Fruit fly (Drosophila melanogaster) whole organism, embryonic: Measurements from ENCODE around the gene CG7465.

ENCODE experiments used
- B-H2 ChIP-seq: fragments of 200-800 bp; sonication (Bioruptor generic); optimal IDR thresholded peaks from 2 replicates; lab custom pipeline; 2018; ENCODE audit warnings: missing biosample characterization, mild to moderate bottlenecking, missing genetic modification characterization
- CG10543 ChIP-seq: fragments of 200-800 bp; sonication (Bioruptor generic); optimal IDR thresholded peaks from 3 replicates; lab custom pipeline; 2017; ENCODE audit warnings: missing biosample characterization, mild to moderate bottlenecking, missing genetic modification characterization, moderate library complexity
- CG13775 ChIP-seq: fragments of 200-800 bp; sonication (Bioruptor generic); optimal IDR thresholded peaks from 3 replicates; lab custom pipeline; 2017; ENCODE audit warnings: missing biosample characterization, mild to moderate bottlenecking, missing genetic modification characterization
- dpn ChIP-seq, 2 experiments: fragments of 200-800 bp; sonication (Bioruptor generic); optimal IDR thresholded peaks; 3 replicates each; lab custom pipeline; 2016; ENCODE audit warnings: missing biosample characterization in 2 of 2, missing genetic modification characterization in 2 of 2
- rib ChIP-seq: fragments of 200-800 bp; sonication (Bioruptor generic); IDR thresholded peaks from 2 replicates; pipeline ENCODE4 v1.3.6; 2022; ENCODE audit warnings: missing biosample characterization, missing genetic modification characterization

dm6 chr3L:4482509-4482908 is 2.4 kb downstream of the CG7465 start, which contains the start of gene CG11350:
- TF ChIP-seq dpn (GFP tag; optimal IDR thresholded peaks at IDR 0.05; lab: Kevin White, UChicago) (no peak), CG10543 (GFP tag; lab: Kevin White, UChicago) (no peak), rib (GFP tag; lab: Robert Waterston, UW) (no peak), B-H2 (GFP tag; lab: Kevin White, UChicago) (no peak), CG13775 (GFP tag; lab: Kevin White, UChicago) (no peak)
